Fruit fly (Drosophila melanogaster): Measurements from ENCODE around the gene CG14411.

The CG14411 gene

DNA sequence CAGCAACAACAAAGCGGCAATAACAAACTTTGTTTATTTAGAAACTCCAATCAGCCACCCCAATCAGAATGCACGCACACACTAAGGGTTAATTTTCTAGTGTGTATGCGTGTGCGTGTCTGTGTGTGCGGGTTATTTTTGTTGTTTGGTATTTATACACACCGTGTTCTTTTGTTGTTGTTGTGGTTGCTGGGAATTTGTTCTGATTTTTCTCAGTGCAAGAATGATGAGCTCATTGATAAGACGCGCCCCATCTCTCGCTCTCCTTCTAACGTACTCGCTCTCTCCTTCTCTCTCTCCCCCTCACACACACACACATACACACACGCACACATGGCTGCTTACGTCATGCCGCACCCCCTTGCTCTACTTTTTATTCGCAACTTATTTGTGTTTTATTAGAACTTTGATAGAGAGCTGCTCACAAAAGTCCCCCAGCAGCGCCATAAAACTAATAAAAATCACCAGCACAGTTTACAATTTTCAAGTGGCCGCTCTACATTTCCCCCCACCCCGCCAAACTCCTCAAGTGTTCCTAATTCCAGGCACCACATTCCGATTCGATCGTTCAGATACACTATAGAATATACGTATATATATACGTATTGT, 7.4 kb downstream of the CG14411 start (continued):
- TF ChIP-seq Pdp1 (GFP tag; optimal IDR thresholded peaks at IDR 0.05) (peak in 1 of 2 experiments; percentile 92), nerfin-2 (GFP tag; IDR thresholded peaks at IDR 0.05; ENCODE audit: partially characterized antibody) (no peak), ham (GFP tag; IDR thresholded peaks at IDR 0.05) (peak; percentile 27; the same call in 1 of the 2 replicates), E2f1 (GFP tag; IDR thresholded peaks at IDR 0.05) (peak; percentile 14; the same call in 1 of the 2 replicates), Nf-YC (tag; optimal IDR thresholded peaks at IDR 0.05) (no peak), Vsx1 (GFP tag; optimal IDR thresholded peaks at IDR 0.05) (no peak), dm (GFP tag; optimal IDR thresholded peaks at IDR 0.05) (no peak), CG9727 (GFP tag; optimal IDR thresholded peaks at IDR 0.05) (peak; percentile 42), sisA (GFP tag; IDR thresholded peaks at IDR 0.05) (peak; percentile 20; the same call in 1 of the 2 replicates), croc (GFP tag; conservative IDR thresholded peaks at IDR 0.05) (no peak), HmgZ (tag; optimal IDR thresholded peaks at IDR 0.05) (peak; percentile 61), Med (GFP tag) (peak; percentile 93), CG10959 (GFP tag; IDR thresholded peaks at IDR 0.05) (peak; percentile 89), CG7987 (GFP tag; optimal IDR thresholded peaks at IDR 0.05) (no peak), gro (GFP tag; optimal IDR thresholded peaks at IDR 0.05) (peak; percentile 18), D19A (tag; optimal IDR thresholded peaks at IDR 0.05) (no peak), CG7372 (GFP tag; IDR thresholded peaks at IDR 0.05) (peak; percentile 52; the same call in 1 of the 2 replicates), CG11456 (GFP tag; IDR thresholded peaks at IDR 0.05) (peak; percentile 62; the same call in 1 of the 3 replicates), unpg (GFP tag; optimal IDR thresholded peaks at IDR 0.05) (peak; percentile 37), CG43689 (GFP tag; IDR thresholded peaks at IDR 0.05) (no peak), CG7928 (GFP tag; optimal IDR thresholded peaks at IDR 0.05) (no peak), CG13424 (tag; optimal IDR thresholded peaks at IDR 0.05) (peak; percentile 22), CG10209 (GFP tag; optimal IDR thresholded peaks at IDR 0.05) (peak; percentile 33), CG30403 (GFP tag; optimal IDR thresholded peaks at IDR 0.05) (peak; percentile 23), stwl (tag; optimal IDR thresholded peaks at IDR 0.05) (no peak), cato (GFP tag; optimal IDR thresholded peaks at IDR 0.05; ENCODE audit: borderline replicate concordance) (no peak), CG5953 (GFP tag; IDR thresholded peaks at IDR 0.05) (no peak), CG16779 (GFP tag; IDR thresholded peaks at IDR 0.05) (0 out of 2 replicates have a peak, but pooled peaks have one; percentile 53), btn (GFP tag; optimal IDR thresholded peaks at IDR 0.05) (peak; percentile 7), chm (GFP tag; IDR thresholded peaks at IDR 0.05) (peak; percentile 63; the same call in 1 of the 2 replicates), ttk (GFP tag; IDR thresholded peaks at IDR 0.05) (peak; percentile 60; the same call in 1 of the 2 replicates), mld (GFP tag; IDR thresholded peaks at IDR 0.05; ENCODE audit: partially characterized antibody) (no peak), CG8765 (GFP tag; IDR thresholded peaks at IDR 0.05) (no peak), BtbVII (GFP tag; optimal IDR thresholded peaks at IDR 0.05) (peak; percentile 72), Scr (GFP tag; IDR thresholded peaks at IDR 0.05; ENCODE audit: partially characterized antibody) (no peak), Hr39 (optimal IDR thresholded peaks at IDR 0.05) (no peak), sens (GFP tag) (peak; percentile 71), CG10267 (tag; optimal IDR thresholded peaks at IDR 0.05) (no peak), NfI (GFP tag; optimal IDR thresholded peaks at IDR 0.05) (peak; percentile 20), CG31224 (GFP tag; IDR thresholded peaks at IDR 0.05) (peak; percentile 47), gfzf (GFP tag; optimal IDR thresholded peaks at IDR 0.05) (no peak), en (GFP tag; optimal IDR thresholded peaks at IDR 0.05) (no peak), CG31441 (GFP tag; IDR thresholded peaks at IDR 0.05) (no peak; the same call in 1 of the 2 replicates), klu (GFP tag; IDR thresholded peaks at IDR 0.05) (0 out of 2 replicates have a peak, but pooled peaks have one; percentile 19), Side (GFP tag; optimal IDR thresholded peaks at IDR 0.05) (peak; percentile 40), CG1603 (tag; optimal IDR thresholded peaks at IDR 0.05) (peak; percentile 48), CG3281 (GFP tag; optimal IDR thresholded peaks at IDR 0.05) (peak; percentile 58), lov (optimal IDR thresholded peaks at IDR 0.05) (no peak), lov (GFP tag; IDR thresholded peaks at IDR 0.05) (0 out of 3 replicates have a peak, but pooled peaks have one; percentile 22), CG11398 (GFP tag; optimal IDR thresholded peaks at IDR 0.05) (no peak)
